Worm (Caenorhabditis elegans): ENCODE results near the gene clec-76.

DNA sequence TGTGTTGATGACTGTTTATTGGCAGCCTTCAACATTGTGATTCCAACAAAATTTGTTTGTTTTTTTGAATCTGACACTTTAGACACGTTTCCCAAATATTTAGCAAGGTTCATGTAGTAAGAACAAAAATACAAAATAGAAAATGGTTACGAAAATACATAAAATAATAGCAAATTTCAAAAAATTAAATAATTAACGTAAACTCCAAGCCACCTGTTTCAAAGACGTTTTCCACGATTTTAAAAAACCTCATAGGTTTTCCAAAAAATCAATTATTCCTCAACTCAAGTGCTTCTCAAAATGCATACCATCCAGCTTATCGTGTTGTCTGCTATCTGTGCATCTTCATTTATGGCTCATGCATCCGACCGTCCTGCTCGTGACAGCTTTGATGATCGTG lies 47.6 kb upstream of the clec-76 start, which contains the start of gene F56D6.14:
- TF ChIP-seq F23B12.7 (tag; optimal IDR thresholded peaks at IDR 0.05; ENCODE audit: insufficient read depth) (no peak), unc-130 (GFP tag; optimal IDR thresholded peaks at IDR 0.05) (no peak), tlf-1 (GFP tag; optimal IDR thresholded peaks at IDR 0.05) (no peak), him-1 (tag; optimal IDR thresholded peaks at IDR 0.05) (no peak), sptf-2 (GFP tag; optimal IDR thresholded peaks at IDR 0.05) (no peak), ceh-27 (GFP tag; optimal IDR thresholded peaks at IDR 0.05) (no peak), lin-35 (GFP tag; optimal IDR thresholded peaks at IDR 0.05) (no peak), pha-4 (tag; optimal IDR thresholded peaks at IDR 0.05) (no peak), athp-1 (tag; optimal IDR thresholded peaks at IDR 0.05) (no peak), tbx-9 (tag; optimal IDR thresholded peaks at IDR 0.05; ENCODE audit: borderline replicate concordance) (no peak), unc-62 (GFP tag; optimal IDR thresholded peaks at IDR 0.05) (no peak), C06A6.2 (GFP tag; conservative IDR thresholded peaks at IDR 0.05) (no peak)

Data from whole organism, young adult.